Fruit fly (Drosophila melanogaster) whole organism, wandering third instar larva: ENCODE data around the gene CG34159.

ENCODE experiments used
- CG9705 ChIP-seq: fragments of 200-800 bp; sonication (Bioruptor generic); optimal IDR thresholded peaks from 2 replicates; lab custom pipeline; 2018; ENCODE audit warnings: missing biosample characterization, mild to moderate bottlenecking, missing genetic modification characterization
- HLH106 ChIP-seq: fragments of 200-800 bp; optimal IDR thresholded peaks from 3 replicates; lab custom pipeline; 2019; ENCODE audit warnings: missing biosample characterization, mild to moderate bottlenecking, missing genetic modification characterization, moderate library complexity
- br ChIP-seq: fragments of 200-800 bp; sonication (Bioruptor generic); optimal IDR thresholded peaks from 2 replicates; lab custom pipeline; 2016; ENCODE audit warnings: missing biosample characterization, missing genetic modification characterization

- no peak for TF ChIP-seq br (GFP tag; lab: Kevin White, UChicago)
- no peak for TF ChIP-seq CG9705 (GFP tag; lab: Kevin White, UChicago)
- TF ChIP-seq HLH106 (tag; lab: Kevin White, UChicago) = no peak
Observed at dm6 chr2L:10222550-10223231, 18.6 kb upstream of the CG34159 start, which contains the start of gene Bcs1.
